Worm (Caenorhabditis elegans): Measurements from ENCODE around the gene Y80D3A.8.

Y80D3A.8 gene

ce11 chrV:18980091-18980490 lies 39.6 kb downstream of the Y80D3A.8 start:
- TF ChIP-seq madf-3 (GFP tag; IDR thresholded peaks at IDR 0.05), result peak; percentile 8; the same call in 1 of the 2 replicates
- TF ChIP-seq bed-1 (GFP tag; IDR thresholded peaks at IDR 0.05), result 0 out of 2 replicates have a peak, but pooled peaks have one; percentile 25
- TF ChIP-seq let-526 (GFP tag; IDR thresholded peaks at IDR 0.05), result 0 out of 2 replicates have a peak, but pooled peaks have one; percentile 17
- 0 out of 2 replicates have a peak, but pooled peaks have one; percentile 22 for TF ChIP-seq lin-26 (GFP tag; IDR thresholded peaks at IDR 0.05)
- 0 out of 2 replicates have a peak, but pooled peaks have one; percentile 15 for TF ChIP-seq madf-6 (GFP tag; IDR thresholded peaks at IDR 0.05)
- 0 out of 2 replicates have a peak, but pooled peaks have one; percentile 9 for TF ChIP-seq K11D2.4 (GFP tag; IDR thresholded peaks at IDR 0.05)
- 0 out of 2 replicates have a peak, but pooled peaks have one; percentile 22 for TF ChIP-seq F33H1.4 (GFP tag; IDR thresholded peaks at IDR 0.05)

ce11 chrV:18980980-18981529 lies 40.6 kb downstream of the Y80D3A.8 start, which contains the start of the genes mrps-35 and sws-1:
Gene mrps-35, plus strand, starts transcription at chrV:18981306.
Gene sws-1, minus strand, starts transcription at chrV:18981479.
- TF ChIP-seq ekl-4 (GFP tag; IDR thresholded peaks at IDR 0.05) (no peak), snpc-1.3 (tag; optimal IDR thresholded peaks at IDR 0.05; ENCODE audit: insufficient read depth) (peak; percentile 25), hlh-26 (GFP tag; conservative IDR thresholded peaks at IDR 0.05) (no peak), ztf-18 (tag; optimal IDR thresholded peaks at IDR 0.05) (peak; percentile 63), ztf-3 (GFP tag; optimal IDR thresholded peaks at IDR 0.05) (no peak), nfya-1 (tag; optimal IDR thresholded peaks at IDR 0.05; ENCODE audit: borderline replicate concordance, insufficient read depth) (no peak), K12H6.12 (tag; optimal IDR thresholded peaks at IDR 0.05) (peak; percentile 89), B0019.2 (GFP tag; conservative IDR thresholded peaks at IDR 0.05) (no peak), madf-10 (tag; optimal IDR thresholded peaks at IDR 0.05) (peak; percentile 37), F33H1.4 (GFP tag; IDR thresholded peaks at IDR 0.05) (peak; percentile 41; the same call in 1 of the 2 replicates), ets-4 (GFP tag; optimal IDR thresholded peaks at IDR 0.05) (no peak), Y67H2A.10 (GFP tag; conservative IDR thresholded peaks at IDR 0.05) (no peak; the same call in 1 of the 2 replicates), chd-7 (tag; optimal IDR thresholded peaks at IDR 0.05) (no peak), lag-1 (GFP tag; IDR thresholded peaks at IDR 0.05) (no peak), F39B2.1 (GFP tag; IDR thresholded peaks at IDR 0.05) (no peak), ztf-22 (GFP tag; optimal IDR thresholded peaks at IDR 0.05) (no peak), lir-1 (GFP tag; conservative IDR thresholded peaks at IDR 0.05) (peak; percentile 20; the same call in 1 of the 2 replicates), zim-3 (tag; optimal IDR thresholded peaks at IDR 0.05) (no peak), bed-1 (GFP tag; IDR thresholded peaks at IDR 0.05) (no peak), let-607 (tag; optimal IDR thresholded peaks at IDR 0.05) (peak in 1 of 2 experiments; percentile 53), C17E4.6 (GFP tag; IDR thresholded peaks at IDR 0.05) (no peak), F57A8.1 (GFP tag; optimal IDR thresholded peaks at IDR 0.05) (no peak), mcd-1 (GFP tag; IDR thresholded peaks at IDR 0.05) (peak; percentile 74), somi-1 (GFP tag; optimal IDR thresholded peaks at IDR 0.05) (no peak), him-1 (tag; optimal IDR thresholded peaks at IDR 0.05) (peak; percentile 21), B0261.1 (tag; optimal IDR thresholded peaks at IDR 0.05) (no peak), rec-8 (tag; optimal IDR thresholded peaks at IDR 0.05) (peak; percentile 11 to 71), dox-1 (GFP tag; IDR thresholded peaks at IDR 0.05) (peak; percentile 78), Y53F4B.3 (GFP tag; IDR thresholded peaks at IDR 0.05) (no peak), gei-17 (GFP tag; optimal IDR thresholded peaks at IDR 0.05) (no peak), ztf-25 (GFP tag; IDR thresholded peaks at IDR 0.05) (no peak), tbp1 (GFP tag; optimal IDR thresholded peaks at IDR 0.05) (peak; percentile 34), F23B12.7 (tag; optimal IDR thresholded peaks at IDR 0.05; ENCODE audit: insufficient read depth) (no peak), fkh-3 (tag; optimal IDR thresholded peaks at IDR 0.05) (no peak), Y53G8AR.9 (GFP tag; conservative IDR thresholded peaks at IDR 0.05) (no peak), D2030.7 (GFP tag; IDR thresholded peaks at IDR 0.05) (peak; percentile 68), ceh-40 (GFP tag; IDR thresholded peaks at IDR 0.05) (peak; percentile 61; the same call in 1 of the 2 replicates), B0035.1 (tag; optimal IDR thresholded peaks at IDR 0.05) (no peak), cebp-2 (GFP tag; IDR thresholded peaks at IDR 0.05) (0 out of 2 replicates have a peak, but pooled peaks have one; percentile 49)

Data from whole organism, young adult.